Worm (Caenorhabditis elegans) whole organism, mixed stage, embryonic: ENCODE data around the gene F55G1.6.

Experiments
- M03D4.4 ChIP-seq: sonication (generic microtip); optimal IDR thresholded peaks from 2 replicates; lab custom pipeline; 2017; ENCODE audit warnings: mild to moderate bottlenecking, missing genetic modification characterization, missing compliant biosample characterization
- bed-3 ChIP-seq: fragments of 200-800 bp; sonication (Bioruptor generic); optimal IDR thresholded peaks from 3 replicates; lab custom pipeline; 2018; ENCODE audit warnings: mild to moderate bottlenecking, missing genetic modification characterization, moderate library complexity, missing compliant biosample characterization
- blmp-1 ChIP-seq: fragments of 150-350 bp; optimal IDR thresholded peaks from 2 replicates; lab custom pipeline; 2014; ENCODE audit warnings: missing biosample characterization, missing genetic modification characterization
- ceh-39 ChIP-seq: fragments of 150-350 bp; optimal IDR thresholded peaks from 2 replicates; lab custom pipeline; 2014; ENCODE audit warnings: missing biosample characterization, missing genetic modification characterization
- ceh-43 ChIP-seq: fragments of 200-800 bp; sonication (Bioruptor generic); optimal IDR thresholded peaks from 2 replicates; lab custom pipeline; 2018; ENCODE audit warnings: mild to moderate bottlenecking, missing genetic modification characterization, moderate library complexity, missing compliant biosample characterization
- ceh-83 ChIP-seq: fragments of 200-800 bp; sonication (Bioruptor generic); optimal IDR thresholded peaks from 2 replicates; lab custom pipeline; 2018; ENCODE audit warnings: mild to moderate bottlenecking, missing genetic modification characterization, missing compliant biosample characterization
- ces-1 ChIP-seq: fragments of 150-350 bp; optimal IDR thresholded peaks from 2 replicates; lab custom pipeline; 2014; ENCODE audit warnings: missing biosample characterization, missing genetic modification reagents, missing genetic modification characterization
- cnd-1 ChIP-seq: fragments of 200-800 bp; sonication (Bioruptor generic); optimal IDR thresholded peaks from 2 replicates; lab custom pipeline; 2018; ENCODE audit warnings: mild to moderate bottlenecking, missing genetic modification characterization, missing compliant biosample characterization
- drap-1 ChIP-seq: fragments of 200-800 bp; sonication (Bioruptor generic); optimal IDR thresholded peaks from 3 replicates; lab custom pipeline; 2018; ENCODE audit warnings: mild to moderate bottlenecking, missing genetic modification characterization, missing compliant biosample characterization
- elt-1 ChIP-seq: sonication (generic microtip); optimal IDR thresholded peaks from 2 replicates; lab custom pipeline; 2017; ENCODE audit warnings: missing genetic modification characterization, mild to moderate bottlenecking, missing compliant biosample characterization, antibody characterized with exemption, moderate library complexity, borderline replicate concordance; ENCODE audit not compliant: insufficient read depth
- flh-1 ChIP-seq: fragments of 200-800 bp; sonication (Bioruptor generic); optimal IDR thresholded peaks from 2 replicates; lab custom pipeline; 2018; ENCODE audit warnings: mild to moderate bottlenecking, missing genetic modification characterization, moderate library complexity, missing compliant biosample characterization
- ham-2 ChIP-seq: fragments of 200-800 bp; sonication (Bioruptor generic); optimal IDR thresholded peaks from 2 replicates; lab custom pipeline; 2018; ENCODE audit warnings: mild to moderate bottlenecking, missing genetic modification characterization, missing compliant biosample characterization
- hlh-1 ChIP-seq: fragments of 150-350 bp; optimal IDR thresholded peaks from 2 replicates; lab custom pipeline; 2014; ENCODE audit warnings: missing biosample characterization, missing genetic modification reagents, missing genetic modification characterization
- lin-13 ChIP-seq: fragments of 150-350 bp; optimal IDR thresholded peaks from 2 replicates; lab custom pipeline; 2014; ENCODE audit warnings: missing biosample characterization, missing genetic modification characterization
- lin-32 ChIP-seq: fragments of 200-800 bp; sonication (Bioruptor generic); optimal IDR thresholded peaks from 2 replicates; lab custom pipeline; 2018; ENCODE audit warnings: mild to moderate bottlenecking, missing genetic modification characterization, missing compliant biosample characterization
- lsy-2 ChIP-seq: fragments of 150-350 bp; optimal IDR thresholded peaks from 2 replicates; lab custom pipeline; 2014; ENCODE audit warnings: missing biosample characterization, missing genetic modification characterization
- mab-5 ChIP-seq: fragments of 150-350 bp; optimal IDR thresholded peaks from 2 replicates; lab custom pipeline; 2014; ENCODE audit warnings: missing biosample characterization, missing genetic modification characterization
- mep-1 ChIP-seq: fragments of 150-350 bp; optimal IDR thresholded peaks from 2 replicates; lab custom pipeline; 2017; ENCODE audit warnings: missing biosample characterization, missing genetic modification reagents, missing genetic modification characterization, inconsistent platforms
- nhr-12 ChIP-seq: fragments of 150-350 bp; optimal IDR thresholded peaks from 2 replicates; lab custom pipeline; 2014; ENCODE audit warnings: missing biosample characterization, missing genetic modification characterization
- nhr-2 ChIP-seq: fragments of 150-350 bp; optimal IDR thresholded peaks from 2 replicates; lab custom pipeline; 2014; ENCODE audit warnings: missing biosample characterization, missing genetic modification characterization
- nhr-28 ChIP-seq: fragments of 150-350 bp; optimal IDR thresholded peaks from 2 replicates; lab custom pipeline; 2014; ENCODE audit warnings: missing biosample characterization, missing genetic modification characterization
- nhr-76 ChIP-seq: sonication (generic microtip); optimal IDR thresholded peaks from 2 replicates; lab custom pipeline; 2017; ENCODE audit warnings: missing biosample characterization, missing genetic modification characterization
- pha-4 ChIP-seq: fragments of 150-350 bp; optimal IDR thresholded peaks from 2 replicates; lab custom pipeline; 2018; ENCODE audit warnings: missing biosample characterization, missing genetic modification reagents, missing genetic modification characterization
- sem-2 ChIP-seq: fragments of 200-800 bp; sonication (Bioruptor generic); optimal IDR thresholded peaks from 2 replicates; lab custom pipeline; 2018; ENCODE audit warnings: mild to moderate bottlenecking, missing genetic modification characterization, missing compliant biosample characterization
- snpc-4 ChIP-seq: fragments of 150-350 bp; optimal IDR thresholded peaks from 2 replicates; lab custom pipeline; 2014; ENCODE audit warnings: missing biosample characterization, missing genetic modification characterization
- sptf-1 ChIP-seq: sonication (generic microtip); optimal IDR thresholded peaks from 2 replicates; lab custom pipeline; 2017; ENCODE audit warnings: mild to moderate bottlenecking, missing genetic modification characterization, moderate library complexity, missing compliant biosample characterization
- tbx-8 ChIP-seq: fragments of 200-800 bp; sonication (Bioruptor generic); optimal IDR thresholded peaks from 2 replicates; lab custom pipeline; 2018; ENCODE audit warnings: mild to moderate bottlenecking, missing genetic modification characterization, moderate library complexity, missing compliant biosample characterization
- unc-120 ChIP-seq: sonication (generic microtip); optimal IDR thresholded peaks from 2 replicates; lab custom pipeline; 2017; ENCODE audit warnings: missing genetic modification characterization, missing compliant biosample characterization; ENCODE audit not compliant: poor library complexity, severe bottlenecking
- unc-39 ChIP-seq: fragments of 150-350 bp; optimal IDR thresholded peaks from 2 replicates; lab custom pipeline; 2014; ENCODE audit warnings: missing biosample characterization, missing genetic modification characterization
- unc-62 ChIP-seq: fragments of 150-350 bp; optimal IDR thresholded peaks from 2 replicates; lab custom pipeline; 2014; ENCODE audit warnings: missing biosample characterization, missing genetic modification reagents, missing genetic modification characterization
- zip-8 ChIP-seq: fragments of 150-350 bp; optimal IDR thresholded peaks from 2 replicates; lab custom pipeline; 2014; ENCODE audit warnings: missing biosample characterization, missing genetic modification characterization
- ztf-11 ChIP-seq: fragments of 150-350 bp; optimal IDR thresholded peaks from 2 replicates; lab custom pipeline; 2014; ENCODE audit warnings: missing biosample characterization, missing genetic modification characterization

Gene F55G1.6

ce11 chrIV:7460225-7460624, 13.1 kb upstream of the F55G1.6 start, which contains the start of gene F13B6.2:
TSS of gene F13B6.2 (minus strand) at chrIV:7460325.
- TF ChIP-seq nhr-28 (tag; lab: Kevin White, UChicago): no peak
- no peak for TF ChIP-seq snpc-4 (tag; lab: Kevin White, UChicago)
- TF ChIP-seq lin-32 (GFP tag; lab: Kevin White, UChicago): no peak
- TF ChIP-seq ces-1 (GFP tag; lab: Kevin White, UChicago): no peak
- TF ChIP-seq drap-1 (GFP tag; lab: Kevin White, UChicago): no peak
- TF ChIP-seq lsy-2 (tag; lab: Kevin White, UChicago): no peak
- TF ChIP-seq ceh-39 (tag; lab: Kevin White, UChicago): no peak
- TF ChIP-seq bed-3 (GFP tag; lab: Kevin White, UChicago): no peak
- TF ChIP-seq M03D4.4 (tag; lab: Kevin White, UChicago): no peak

- TF ChIP-seq sem-2 (GFP tag; lab: Kevin White, UChicago) (no peak), nhr-28 (tag; lab: Kevin White, UChicago) (no peak), nhr-2 (no peak), tbx-8 (GFP tag; lab: Kevin White, UChicago) (no peak), elt-1 (tag; lab: Kevin White, UChicago) (no peak), zip-8 (tag; lab: Kevin White, UChicago) (no peak), ceh-39 (tag; lab: Kevin White, UChicago) (no peak), drap-1 (GFP tag; lab: Kevin White, UChicago) (no peak), lin-32 (GFP tag; lab: Kevin White, UChicago) (no peak), M03D4.4 (tag; lab: Kevin White, UChicago) (no peak), unc-62 (GFP tag; lab: Kevin White, UChicago) (no peak)
Observed at ce11 chrIV:7465857-7466256, 7.5 kb upstream of the F55G1.6 start, which contains the start of gene F13B6.3. TSS of gene F13B6.3 (minus strand) at chrIV:7465957.

ce11 chrIV:7467170-7467569, 6.1 kb upstream of the F55G1.6 start:
- TF ChIP-seq sptf-1 (no peak), snpc-4 (tag; lab: Kevin White, UChicago) (no peak), mab-5 (tag; lab: Kevin White, UChicago) (no peak), nhr-76 (tag; lab: Kevin White, UChicago) (no peak)

- TF ChIP-seq hlh-1 (no peak), nhr-12 (tag; lab: Kevin White, UChicago) (no peak), sptf-1 (no peak), ztf-11 (tag; lab: Kevin White, UChicago) (no peak), ham-2 (no peak), unc-62 (GFP tag; lab: Kevin White, UChicago) (no peak), lin-32 (GFP tag; lab: Kevin White, UChicago) (no peak), lin-13 (tag; lab: Kevin White, UChicago) (no peak), ceh-43 (no peak), blmp-1 (tag; lab: Kevin White, UChicago) (no peak), flh-1 (no peak), cnd-1 (tag; lab: Kevin White, UChicago) (no peak), unc-120 (tag; lab: Kevin White, UChicago) (no peak), mep-1 (tag; lab: Kevin White, UChicago) (no peak), mab-5 (tag; lab: Kevin White, UChicago) (no peak), pha-4 (tag; lab: Kevin White, UChicago) (no peak), zip-8 (tag; lab: Kevin White, UChicago) (no peak), sem-2 (GFP tag; lab: Kevin White, UChicago) (no peak)
Observed at ce11 chrIV:7468638-7469037, 4.7 kb upstream of the F55G1.6 start.

ce11 chrIV:7469782-7470413, 3.4 kb upstream of the F55G1.6 start, which contains the start of gene F55G1.7:
TSS of gene F55G1.7 (minus strand) at chrIV:7469832.
- TF ChIP-seq lin-13 (tag; lab: Kevin White, UChicago) (no peak), nhr-28 (tag; lab: Kevin White, UChicago) (no peak), zip-8 (tag; lab: Kevin White, UChicago) (no peak), ceh-83 (GFP tag; lab: Kevin White, UChicago) (no peak), ztf-11 (tag; lab: Kevin White, UChicago) (no peak), unc-39 (tag; lab: Kevin White, UChicago) (no peak), ces-1 (GFP tag; lab: Kevin White, UChicago) (no peak), ceh-39 (tag; lab: Kevin White, UChicago) (no peak), cnd-1 (tag; lab: Kevin White, UChicago) (no peak), mab-5 (tag; lab: Kevin White, UChicago) (no peak), ceh-43 (no peak), nhr-12 (tag; lab: Kevin White, UChicago) (no peak)
- TF ChIP-seq, all 35 proteins: peak for 0
